Worm (Caenorhabditis elegans) whole organism, young adult: ENCODE results near the gene F55C10.4.
"Not testable (repeated sequence)": the region's sequence is repeated elsewhere in the genome, so short reads cannot be mapped to it uniquely, and the experiment has no call there.

Source experiments
- K11D2.4 ChIP-seq: fragments of 200-800 bp; sonication (Bioruptor generic); IDR thresholded peaks from 2 replicates; pipeline ENCODE4 v1.3.6; 2022; ENCODE audit warnings: missing genetic modification reagents, missing genetic modification characterization, missing compliant biosample characterization
- bed-1 ChIP-seq: fragments of 200-800 bp; sonication (Bioruptor generic); IDR thresholded peaks from 2 replicates; pipeline ENCODE4 v1.3.6; 2022; ENCODE audit warnings: missing genetic modification reagents, missing genetic modification characterization, missing compliant biosample characterization
- cebp-1 ChIP-seq, 2 experiments: fragments of 200-800 bp in 1 of 2; sonication (Bioruptor generic) in 1 of 2; sonication (generic microtip) in 1 of 2; IDR thresholded peaks in 1 of 2; optimal IDR thresholded peaks in 1 of 2; 2 replicates each; pipeline versions ENCODE4 v1.3.6 to Lab custom; 2017 to 2022; ENCODE audit warnings: missing compliant biosample characterization in 2 of 2, missing genetic modification characterization in 2 of 2, mild to moderate bottlenecking in 1 of 2, missing genetic modification reagents in 1 of 2, moderate library complexity in 1 of 2
- ceh-40 ChIP-seq: fragments of 200-800 bp; sonication (Bioruptor generic); IDR thresholded peaks from 2 replicates; pipeline ENCODE4 v1.3.6; 2022; ENCODE audit warnings: missing genetic modification characterization, missing compliant biosample characterization
- ceh-58 ChIP-seq: fragments of 200-800 bp; sonication (Bioruptor generic); IDR thresholded peaks from 2 replicates; pipeline ENCODE4 v1.3.6; 2022; ENCODE audit warnings: missing genetic modification characterization, missing compliant biosample characterization
- efl-1 ChIP-seq: fragments of 150-350 bp; optimal IDR thresholded peaks from 2 replicates; lab custom pipeline; 2014; ENCODE audit warnings: missing biosample characterization, missing genetic modification reagents, missing genetic modification characterization
- him-1 ChIP-seq: sonication (generic microtip); optimal IDR thresholded peaks from 2 replicates; lab custom pipeline; 2016; ENCODE audit warnings: missing genotype, missing genetic modification reagents, missing genetic modification characterization, missing compliant biosample characterization
- lin-35 ChIP-seq, 3 experiments: fragments of 150-350 bp in 2 of 3; sonication (generic microtip) in 1 of 3; optimal IDR thresholded peaks; 2 replicates each; lab custom pipeline; 2014 to 2018; ENCODE audit warnings: missing biosample characterization in 3 of 3, missing genetic modification characterization in 3 of 3, missing genetic modification reagents in 3 of 3
- lir-1 ChIP-seq: fragments of 200-800 bp; sonication (Bioruptor generic); conservative IDR thresholded peaks from 2 replicates; pipeline ENCODE4 v1.3.6; 2022; ENCODE audit warnings: missing genetic modification reagents, missing genetic modification characterization, missing compliant biosample characterization
- madf-10 ChIP-seq: sonication (generic microtip); optimal IDR thresholded peaks from 2 replicates; lab custom pipeline; 2016; ENCODE audit warnings: mild to moderate bottlenecking, missing genetic modification characterization, missing compliant biosample characterization
- nfya-1 ChIP-seq: sonication (generic microtip); optimal IDR thresholded peaks from 2 replicates; lab custom pipeline; 2017; ENCODE audit warnings: antibody characterized with exemption, missing compliant biosample characterization, missing genetic modification characterization, borderline replicate concordance; ENCODE audit not compliant: insufficient read depth
- nfyb-1 ChIP-seq: fragments of 200-800 bp; sonication (Bioruptor generic); IDR thresholded peaks from 2 replicates; pipeline ENCODE4 v1.3.6; 2022; ENCODE audit warnings: missing genetic modification reagents, missing genetic modification characterization, missing compliant biosample characterization
- snpc-4 ChIP-seq, 5 experiments: fragments of 150-350 bp in 1 of 5; sonication (generic microtip) in 4 of 5; optimal IDR thresholded peaks; 2 replicates each; lab custom pipeline; 2014 to 2018; ENCODE audit warnings: missing genetic modification characterization in 5 of 5, missing biosample characterization in 3 of 5, antibody characterized with exemption in 2 of 5, mild to moderate bottlenecking in 2 of 5, missing compliant biosample characterization in 2 of 5, missing genotype in 2 of 5, moderate library complexity in 2 of 5, missing genetic modification reagents in 1 of 5
- ztf-28 ChIP-seq: fragments of 200-800 bp; sonication (Bioruptor generic); IDR thresholded peaks from 2 replicates; pipeline ENCODE4 v1.3.6; 2022; ENCODE audit warnings: missing genetic modification reagents, missing genetic modification characterization, missing compliant biosample characterization

DNA sequence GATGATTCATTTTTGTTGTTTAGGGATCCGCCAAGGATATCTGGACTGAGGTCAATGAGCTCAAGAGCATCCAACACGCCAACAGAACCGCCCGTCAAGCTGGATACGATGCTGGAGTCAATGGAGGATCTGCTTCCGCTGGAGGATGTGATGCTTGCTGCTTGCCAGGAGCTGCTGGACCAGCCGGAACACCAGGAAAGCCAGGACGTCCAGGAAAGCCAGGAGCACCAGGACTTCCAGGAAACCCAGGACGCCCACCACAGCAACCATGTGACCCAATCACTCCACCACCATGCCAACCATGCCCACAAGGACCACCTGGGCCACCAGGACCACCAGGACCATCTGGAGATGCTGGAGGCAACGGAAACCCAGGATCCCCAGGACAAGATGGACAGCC, 945 bp upstream of the F55C10.4 start:
- TF ChIP-seq nfyb-1 (GFP tag; lab: Robert Waterston, UW); madf-10; ceh-58 (GFP tag; lab: Robert Waterston, UW); cebp-1 (GFP tag; IDR thresholded peaks at IDR 0.05; lab: Robert Waterston, UW); cebp-1 (tag; optimal IDR thresholded peaks at IDR 0.05; lab: Kevin White, UChicago); snpc-4 (GFP tag; optimal IDR thresholded peaks at IDR 0.05; lab: Kevin White, UChicago); snpc-4 (tag; optimal IDR thresholded peaks at IDR 0.05; lab: Kevin White, UChicago); K11D2.4 (GFP tag; lab: Robert Waterston, UW); lin-35 (GFP tag; optimal IDR thresholded peaks at IDR 0.05; lab: Kevin White, UChicago); him-1 (tag; lab: Kevin White, UChicago); efl-1 (GFP tag; lab: Kevin White, UChicago); lir-1; nfya-1; ceh-40 (GFP tag; lab: Robert Waterston, UW); bed-1 (GFP tag; lab: Robert Waterston, UW); ztf-28 (GFP tag; lab: Robert Waterston, UW): not testable (repeated sequence)
